Worm (Caenorhabditis elegans): ENCODE data around the gene W09H1.1.

Gene W09H1.1

ce11 chrII:13153299-13153698, 28.1 kb downstream of the W09H1.1 start, which contains the start of gene spe-18:
TSS of gene spe-18 (minus strand) at chrII:13153399.
- TF ChIP-seq nhr-25 (tag; optimal IDR thresholded peaks at IDR 0.05; ENCODE audit: borderline replicate concordance, insufficient read depth) (no peak), nhr-102 (tag; optimal IDR thresholded peaks at IDR 0.05) (no peak), unc-39 (tag; optimal IDR thresholded peaks at IDR 0.05) (no peak), lin-38 (GFP tag; IDR thresholded peaks at IDR 0.05) (no peak), ceh-20 (GFP tag; IDR thresholded peaks at IDR 0.05) (no peak), ceh-62 (tag; optimal IDR thresholded peaks at IDR 0.05) (no peak), dmd-9 (GFP tag; IDR thresholded peaks at IDR 0.05) (no peak), tag-97 (GFP tag; IDR thresholded peaks at IDR 0.05) (no peak), fkh-10 (GFP tag; optimal IDR thresholded peaks at IDR 0.05) (no peak), snpc-1.2 (GFP tag; IDR thresholded peaks at IDR 0.05) (no peak), nhr-6 (tag; optimal IDR thresholded peaks at IDR 0.05) (no peak), zip-2 (tag; optimal IDR thresholded peaks at IDR 0.05) (no peak), attf-4 (tag; optimal IDR thresholded peaks at IDR 0.05) (no peak), mxl-2 (GFP tag; conservative IDR thresholded peaks at IDR 0.05) (no peak), mdl-1 (tag; optimal IDR thresholded peaks at IDR 0.05) (no peak)

ce11 chrII:13152409-13152808, 29.0 kb downstream of the W09H1.1 start:
- TF ChIP-seq set-16 (GFP tag; IDR thresholded peaks at IDR 0.05) (peak; percentile 81), zip-11 (GFP tag; IDR thresholded peaks at IDR 0.05) (no peak), aha-1 (tag) (peak; percentile 32)

ce11 chrII:13149965-13150364, 31.4 kb downstream of the W09H1.1 start:
- TF ChIP-seq ceh-82 (tag; optimal IDR thresholded peaks at IDR 0.05) (no peak), gei-8 (GFP tag; optimal IDR thresholded peaks at IDR 0.05) (no peak), mdl-1 (tag; optimal IDR thresholded peaks at IDR 0.05) (no peak), ZK337.2 (GFP tag; IDR thresholded peaks at IDR 0.05) (no peak), aha-1 (tag) (peak; percentile 84), hlh-11 (tag; optimal IDR thresholded peaks at IDR 0.05) (peak; percentile 29), nhr-41 (GFP tag; IDR thresholded peaks at IDR 0.05) (no peak), dmd-6 (GFP tag; IDR thresholded peaks at IDR 0.05) (0 out of 2 replicates have a peak, but pooled peaks have one; percentile 18), Y48G9A.11 (GFP tag; IDR thresholded peaks at IDR 0.05) (no peak), nhr-28 (tag; optimal IDR thresholded peaks at IDR 0.05) (peak; percentile 80), mxl-3 (GFP tag; optimal IDR thresholded peaks at IDR 0.05) (peak; percentile 12), ceh-44 (GFP tag; IDR thresholded peaks at IDR 0.05) (no peak), unc-62 (GFP tag; optimal IDR thresholded peaks at IDR 0.05 in 1 of 2) (peak in 1 of 2 experiments; percentile 80), unc-62 (tag; optimal IDR thresholded peaks at IDR 0.05) (no peak), hlh-30 (tag; optimal IDR thresholded peaks at IDR 0.05; ENCODE audit: insufficient read depth) (peak; percentile 16), nhr-111 (GFP tag; optimal IDR thresholded peaks at IDR 0.05) (no peak)

- peak; percentile 5 for TF ChIP-seq aha-1 (tag)
- TF ChIP-seq nhr-28 (tag; optimal IDR thresholded peaks at IDR 0.05), result peak; percentile 30
- TF ChIP-seq vab-7 (GFP tag; IDR thresholded peaks at IDR 0.05), result no peak
Observed at ce11 chrII:13148247-13148646, 33.1 kb downstream of the W09H1.1 start.

- TF ChIP-seq nhr-28 (tag; optimal IDR thresholded peaks at IDR 0.05), result peak; percentile 26
- peak; percentile 63 for TF ChIP-seq mxl-3 (GFP tag; optimal IDR thresholded peaks at IDR 0.05)
- peak; percentile 53 for TF ChIP-seq nhr-48 (tag; optimal IDR thresholded peaks at IDR 0.05)
- TF ChIP-seq hlh-30 (tag; optimal IDR thresholded peaks at IDR 0.05; ENCODE audit: insufficient read depth), result peak; percentile 20
- no peak for TF ChIP-seq fkh-10 (GFP tag; optimal IDR thresholded peaks at IDR 0.05)
Observed at ce11 chrII:13145204-13145603, 36.2 kb downstream of the W09H1.1 start, which contains the start of gene mltn-1. TSS of gene mltn-1 (minus strand) at chrII:13145225.
